Worm (Caenorhabditis elegans) whole organism, L1 larva: ENCODE results near the gene M110.10.
A peak's percentile ranks its signal among the peaks of the same experiment; 100 is the strongest.

Experiments
- C04F5.9 ChIP-seq: sonication (generic microtip); optimal IDR thresholded peaks from 2 replicates; lab custom pipeline; 2016; ENCODE audit warnings: missing genetic modification characterization, missing compliant biosample characterization
- C16A3.4 ChIP-seq: fragments of 150-350 bp; optimal IDR thresholded peaks from 2 replicates; lab custom pipeline; 2014; ENCODE audit warnings: missing biosample characterization, missing genetic modification characterization
- C34B4.2 ChIP-seq: sonication (generic microtip); optimal IDR thresholded peaks from 2 replicates; lab custom pipeline; 2017; ENCODE audit warnings: mild to moderate bottlenecking, missing genetic modification characterization, missing compliant biosample characterization
- alr-1 ChIP-seq: fragments of 200-800 bp; sonication (Bioruptor generic); optimal IDR thresholded peaks from 2 replicates; lab custom pipeline; 2018; ENCODE audit warnings: borderline replicate concordance, mild to moderate bottlenecking, missing genetic modification characterization, missing compliant biosample characterization
- ama-1 ChIP-seq: fragments of 150-350 bp; optimal IDR thresholded peaks from 2 replicates; lab custom pipeline; 2014
- ceh-63 ChIP-seq: fragments of 200-800 bp; sonication (Bioruptor generic); optimal IDR thresholded peaks from 2 replicates; lab custom pipeline; 2018; ENCODE audit warnings: mild to moderate bottlenecking, missing genetic modification characterization, missing compliant biosample characterization
- ceh-88 ChIP-seq: fragments of 200-800 bp; sonication (Bioruptor generic); IDR thresholded peaks from 2 replicates; pipeline ENCODE4 v1.3.6; 2022; ENCODE audit warnings: missing genetic modification characterization, missing compliant biosample characterization
- ceh-90 ChIP-seq: sonication (generic microtip); optimal IDR thresholded peaks from 2 replicates; lab custom pipeline; 2016; ENCODE audit warnings: missing genetic modification characterization, missing compliant biosample characterization
- dpl-1 ChIP-seq, 3 experiments: fragments of 150-350 bp in 2 of 3; sonication (generic microtip) in 1 of 3; optimal IDR thresholded peaks; 2 replicates each; lab custom pipeline; 2014 to 2017; ENCODE audit warnings: missing biosample characterization in 3 of 3, missing genetic modification characterization in 3 of 3, missing genetic modification reagents in 3 of 3
- efl-3 ChIP-seq: fragments of 200-800 bp; sonication (Bioruptor generic); optimal IDR thresholded peaks from 2 replicates; lab custom pipeline; 2018; ENCODE audit warnings: mild to moderate bottlenecking, missing genetic modification characterization, missing compliant biosample characterization
- egl-13 ChIP-seq: sonication (generic microtip); optimal IDR thresholded peaks from 2 replicates; lab custom pipeline; 2016; ENCODE audit warnings: missing genotype, missing genetic modification reagents, missing genetic modification characterization, missing compliant biosample characterization
- elt-2 ChIP-seq: sonication (generic microtip); optimal IDR thresholded peaks from 2 replicates; lab custom pipeline; 2016; ENCODE audit warnings: missing genetic modification characterization, mild to moderate bottlenecking, inconsistent platforms, missing compliant biosample characterization, missing genetic modification reagents
- ets-5 ChIP-seq: fragments of 200-800 bp; sonication (Bioruptor generic); IDR thresholded peaks from 2 replicates; pipeline ENCODE4 v1.3.6; 2022; ENCODE audit warnings: missing genetic modification characterization, missing compliant biosample characterization
- fkh-8 ChIP-seq: sonication (generic microtip); optimal IDR thresholded peaks from 2 replicates; lab custom pipeline; 2016; ENCODE audit warnings: mild to moderate bottlenecking, missing genetic modification characterization, missing compliant biosample characterization
- fos-1 ChIP-seq: fragments of 150-350 bp; optimal IDR thresholded peaks from 2 replicates; lab custom pipeline; 2014; ENCODE audit warnings: missing biosample characterization, missing genetic modification characterization
- irx-1 ChIP-seq: sonication (generic microtip); optimal IDR thresholded peaks from 2 replicates; lab custom pipeline; 2016; ENCODE audit warnings: missing genetic modification characterization, missing compliant biosample characterization
- lin-13 ChIP-seq: fragments of 150-350 bp; optimal IDR thresholded peaks from 2 replicates; lab custom pipeline; 2014; ENCODE audit warnings: missing biosample characterization, missing genetic modification reagents, missing genetic modification characterization
- lin-14 ChIP-seq: fragments of 200-800 bp; sonication (Bioruptor generic); optimal IDR thresholded peaks from 2 replicates; lab custom pipeline; 2018; ENCODE audit warnings: mild to moderate bottlenecking, missing genetic modification characterization, moderate library complexity, missing compliant biosample characterization
- lin-35 ChIP-seq, 2 experiments: fragments of 150-350 bp; optimal IDR thresholded peaks; 2 replicates each; lab custom pipeline; 2014; ENCODE audit warnings: missing biosample characterization in 2 of 2, missing genetic modification characterization in 2 of 2, missing genetic modification reagents in 2 of 2
- lin-39 ChIP-seq: fragments of 150-350 bp; optimal IDR thresholded peaks from 2 replicates; lab custom pipeline; 2014; ENCODE audit warnings: missing biosample characterization, missing genetic modification reagents, missing genetic modification characterization
- lir-3 ChIP-seq: sonication (generic microtip); optimal IDR thresholded peaks from 2 replicates; lab custom pipeline; 2016; ENCODE audit warnings: mild to moderate bottlenecking, missing genetic modification characterization, moderate library complexity, missing compliant biosample characterization; ENCODE audit not compliant: poor library complexity
- lsy-2 ChIP-seq, 2 experiments: fragments of 150-350 bp; optimal IDR thresholded peaks; 2 replicates each; lab custom pipeline; 2014; ENCODE audit warnings: missing biosample characterization in 2 of 2, missing genetic modification characterization in 2 of 2
- nhr-11 ChIP-seq: fragments of 150-350 bp; optimal IDR thresholded peaks from 2 replicates; lab custom pipeline; 2014; ENCODE audit warnings: missing biosample characterization, missing genetic modification characterization
- nhr-12 ChIP-seq: sonication (generic microtip); optimal IDR thresholded peaks from 2 replicates; lab custom pipeline; 2017; ENCODE audit warnings: missing biosample characterization, missing genetic modification characterization
- nhr-19 ChIP-seq: fragments of 200-800 bp; sonication (Bioruptor generic); conservative IDR thresholded peaks from 2 replicates; pipeline ENCODE4 v1.3.6; 2022; ENCODE audit warnings: missing genetic modification characterization, missing compliant biosample characterization
- nhr-237 ChIP-seq: fragments of 150-350 bp; optimal IDR thresholded peaks from 2 replicates; lab custom pipeline; 2014; ENCODE audit warnings: missing biosample characterization, missing genetic modification characterization
- nhr-76 ChIP-seq: sonication (generic microtip); optimal IDR thresholded peaks from 2 replicates; lab custom pipeline; 2017; ENCODE audit warnings: missing biosample characterization, missing genetic modification characterization
- nhr-84 ChIP-seq: sonication (generic microtip); optimal IDR thresholded peaks from 2 replicates; lab custom pipeline; 2017; ENCODE audit warnings: missing biosample characterization, missing genetic modification characterization
- nhr-90 ChIP-seq: sonication (generic microtip); optimal IDR thresholded peaks from 2 replicates; lab custom pipeline; 2016; ENCODE audit warnings: mild to moderate bottlenecking, missing genetic modification characterization, missing compliant biosample characterization; ENCODE audit not compliant: poor library complexity
- pqm-1 ChIP-seq: sonication (generic microtip); optimal IDR thresholded peaks from 3 replicates; lab custom pipeline; 2017; ENCODE audit warnings: missing biosample characterization, missing genetic modification characterization
- rnt-1 ChIP-seq: sonication (generic microtip); optimal IDR thresholded peaks from 2 replicates; lab custom pipeline; 2016; ENCODE audit warnings: mild to moderate bottlenecking, missing genetic modification characterization, moderate library complexity, missing compliant biosample characterization
- skn-1 ChIP-seq: fragments of 150-350 bp; optimal IDR thresholded peaks from 2 replicates; lab custom pipeline; 2014; ENCODE audit warnings: missing biosample characterization, missing genetic modification characterization
- sox-4 ChIP-seq: sonication (generic microtip); optimal IDR thresholded peaks from 2 replicates; lab custom pipeline; 2016; ENCODE audit warnings: missing genetic modification characterization, missing compliant biosample characterization
- sup-37 ChIP-seq: fragments of 200-800 bp; sonication (Bioruptor generic); optimal IDR thresholded peaks from 2 replicates; lab custom pipeline; 2018; ENCODE audit warnings: mild to moderate bottlenecking, missing genetic modification characterization, missing compliant biosample characterization
- unc-30 ChIP-seq: sonication (generic microtip); optimal IDR thresholded peaks from 2 replicates; lab custom pipeline; 2017; ENCODE audit warnings: missing biosample characterization, missing genetic modification characterization
- vab-15 ChIP-seq: sonication (generic microtip); optimal IDR thresholded peaks from 2 replicates; lab custom pipeline; 2017; ENCODE audit warnings: missing genotype, mild to moderate bottlenecking, missing genetic modification characterization, missing compliant biosample characterization
- zag-1 ChIP-seq: fragments of 150-350 bp; optimal IDR thresholded peaks from 2 replicates; lab custom pipeline; 2014; ENCODE audit warnings: missing biosample characterization, missing genetic modification characterization

Gene M110.10

ce11 chrII:8185016-8185493, 29.2 kb downstream of the M110.10 start, which contains the start of the genes mig-5 and cct-1 (continued):
- TF ChIP-seq nhr-84 (tag; lab: Kevin White, UChicago) (no peak), nhr-12 (peak; percentile 49), dpl-1 (GFP tag; optimal IDR thresholded peaks at IDR 0.05; lab: Kevin White, UChicago) (peak; percentile 87 to 93 (median 89)), fos-1 (tag; lab: Kevin White, UChicago) (peak; percentile 95), nhr-19 (GFP tag; lab: Robert Waterston, UW) (peak; percentile 98), alr-1 (tag; lab: Kevin White, UChicago) (no peak), fkh-8 (peak; percentile 98), C16A3.4 (tag; lab: Kevin White, UChicago) (peak; percentile 98)

- TF ChIP-seq egl-13 (tag; lab: Kevin White, UChicago) (no peak), nhr-19 (GFP tag; lab: Robert Waterston, UW) (no peak), lin-13 (GFP tag; lab: Kevin White, UChicago) (no peak), rnt-1 (tag; lab: Kevin White, UChicago) (no peak), fos-1 (tag; lab: Kevin White, UChicago) (no peak), efl-3 (no peak), sox-4 (tag; lab: Kevin White, UChicago) (no peak), C04F5.9 (tag; lab: Kevin White, UChicago) (no peak), unc-30 (no peak), ets-5 (GFP tag; lab: Robert Waterston, UW) (no peak), nhr-90 (no peak), ceh-88 (no peak), lsy-2 (tag; optimal IDR thresholded peaks at IDR 0.05; lab: Kevin White, UChicago) (no peak), zag-1 (no peak), lin-14 (GFP tag; lab: Kevin White, UChicago) (no peak)
Measured at ce11 chrII:8181437-8181836, 32.8 kb downstream of the M110.10 start, which contains the start of gene dylt-3. dylt-3 (plus strand) TSS chrII:8181737.

ce11 chrII:8180281-8180680, 34.0 kb downstream of the M110.10 start, which contains the start of gene T05C12.4:
T05C12.4 (minus strand) TSS chrII:8180381.
- no peak for TF ChIP-seq ceh-90
- TF ChIP-seq nhr-19 (GFP tag; lab: Robert Waterston, UW) = no peak
- TF ChIP-seq pqm-1 = no peak
- no peak for TF ChIP-seq ama-1 (lab: Kevin White, UChicago)
- no peak for TF ChIP-seq C34B4.2 (tag; lab: Kevin White, UChicago)
- TF ChIP-seq lin-14 (GFP tag; lab: Kevin White, UChicago) = no peak
- no peak for TF ChIP-seq lin-35 (GFP tag; optimal IDR thresholded peaks at IDR 0.05; lab: Kevin White, UChicago)
- no peak for TF ChIP-seq rnt-1 (tag; lab: Kevin White, UChicago)
- no peak for TF ChIP-seq lsy-2 (tag; optimal IDR thresholded peaks at IDR 0.05; lab: Kevin White, UChicago)
- TF ChIP-seq alr-1 (tag; lab: Kevin White, UChicago) = no peak
- TF ChIP-seq irx-1 (tag; lab: Kevin White, UChicago) = no peak
- TF ChIP-seq C04F5.9 (tag; lab: Kevin White, UChicago) = no peak
- TF ChIP-seq nhr-11 (tag; lab: Kevin White, UChicago) = no peak
- no peak for TF ChIP-seq nhr-76 (tag; lab: Kevin White, UChicago)
- no peak for TF ChIP-seq skn-1 (tag; lab: Kevin White, UChicago)
- no peak for TF ChIP-seq efl-3
- TF ChIP-seq vab-15 (tag; lab: Kevin White, UChicago) = no peak
- no peak for TF ChIP-seq lin-39 (tag; lab: Kevin White, UChicago)
- TF ChIP-seq ceh-63 = no peak

ce11 chrII:8178614-8179013, 35.7 kb downstream of the M110.10 start:
- TF ChIP-seq lir-3 (tag; lab: Kevin White, UChicago) (no peak), sup-37 (GFP tag; lab: Kevin White, UChicago) (no peak), nhr-237 (tag; lab: Kevin White, UChicago) (no peak), lin-39 (tag; lab: Kevin White, UChicago) (no peak), elt-2 (tag; lab: Kevin White, UChicago) (no peak)
